Worm (Caenorhabditis elegans) whole organism, L4 larva: ENCODE results near the gene nucl-1.

Source experiments
- F10B5.3 ChIP-seq: sonication (generic microtip); optimal IDR thresholded peaks from 2 replicates; lab custom pipeline; 2016; ENCODE audit warnings: mild to moderate bottlenecking, missing genetic modification characterization, missing compliant biosample characterization
- F37D6.2 ChIP-seq: sonication (generic microtip); optimal IDR thresholded peaks from 2 replicates; lab custom pipeline; 2016; ENCODE audit warnings: mild to moderate bottlenecking, missing genetic modification characterization, missing compliant biosample characterization
- F49E8.2 ChIP-seq: sonication (generic microtip); optimal IDR thresholded peaks from 2 replicates; lab custom pipeline; 2016; ENCODE audit warnings: missing compliant biosample characterization, mild to moderate bottlenecking, missing genetic modification characterization, borderline replicate concordance
- T26A8.4 ChIP-seq: fragments of 200-800 bp; sonication (Bioruptor generic); IDR thresholded peaks from 2 replicates; pipeline ENCODE4 v1.3.6; 2022; ENCODE audit warnings: missing genetic modification characterization, missing compliant biosample characterization
- Y5F2A.4 ChIP-seq: fragments of 200-800 bp; sonication (Bioruptor generic); optimal IDR thresholded peaks from 2 replicates; lab custom pipeline; 2018; ENCODE audit warnings: mild to moderate bottlenecking, missing genetic modification characterization, missing compliant biosample characterization
- ZK337.2 ChIP-seq: fragments of 200-800 bp; sonication (Bioruptor generic); IDR thresholded peaks from 2 replicates; pipeline ENCODE4 v1.3.6; 2022; ENCODE audit warnings: missing genetic modification reagents, missing genetic modification characterization, missing compliant biosample characterization
- aha-1 ChIP-seq: fragments of 150-350 bp; peaks from one replicate; lab custom pipeline; 2014; ENCODE audit warnings: missing biosample characterization, missing genetic modification characterization
- ama-1 ChIP-seq: fragments of 150-350 bp; optimal IDR thresholded peaks from 2 replicates; lab custom pipeline; 2014; ENCODE audit warnings: inconsistent platforms, mixed read lengths
- ceh-20 ChIP-seq: fragments of 200-800 bp; sonication (Bioruptor generic); IDR thresholded peaks from 2 replicates; pipeline ENCODE4 v1.3.6; 2022; ENCODE audit warnings: missing genetic modification reagents, missing genetic modification characterization, missing compliant biosample characterization
- ceh-62 ChIP-seq: sonication (generic microtip); optimal IDR thresholded peaks from 2 replicates; lab custom pipeline; 2017; ENCODE audit warnings: missing biosample characterization, missing genetic modification characterization
- daf-19 ChIP-seq: fragments of 200-800 bp; sonication (Bioruptor generic); conservative IDR thresholded peaks from 2 replicates; pipeline ENCODE4 v1.3.6; 2022; ENCODE audit warnings: missing genetic modification characterization, missing compliant biosample characterization
- daf-8 ChIP-seq: fragments of 200-800 bp; sonication (Bioruptor generic); IDR thresholded peaks from 2 replicates; pipeline ENCODE4 v1.3.6; 2022; ENCODE audit warnings: missing genetic modification characterization, missing compliant biosample characterization
- dmd-6 ChIP-seq: fragments of 200-800 bp; sonication (Bioruptor generic); IDR thresholded peaks from 2 replicates; pipeline ENCODE4 v1.3.6; 2022; ENCODE audit warnings: missing genetic modification reagents, missing genetic modification characterization, missing compliant biosample characterization
- dmd-8 ChIP-seq: fragments of 200-800 bp; sonication (Bioruptor generic); IDR thresholded peaks from 2 replicates; pipeline ENCODE4 v1.3.6; 2022; ENCODE audit warnings: missing genetic modification characterization, missing compliant biosample characterization
- dve-1 ChIP-seq: sonication (generic microtip); optimal IDR thresholded peaks from 2 replicates; lab custom pipeline; 2017; ENCODE audit warnings: antibody characterized with exemption, mild to moderate bottlenecking, missing genetic modification characterization, missing compliant biosample characterization; ENCODE audit not compliant: insufficient read depth
- egl-27 ChIP-seq: sonication (generic microtip); optimal IDR thresholded peaks from 3 replicates; lab custom pipeline; 2017; ENCODE audit warnings: missing biosample characterization, missing genetic modification reagents, missing genetic modification characterization
- egl-43 ChIP-seq: fragments of 200-800 bp; sonication (Bioruptor generic); IDR thresholded peaks from 2 replicates; pipeline ENCODE4 v1.3.6; 2022; ENCODE audit warnings: missing genetic modification reagents, missing genetic modification characterization, missing compliant biosample characterization
- fkh-10 ChIP-seq: fragments of 150-350 bp; optimal IDR thresholded peaks from 2 replicates; lab custom pipeline; 2014; ENCODE audit warnings: missing biosample characterization, missing genetic modification reagents, missing genetic modification characterization
- fos-1 ChIP-seq: fragments of 150-350 bp; optimal IDR thresholded peaks from 2 replicates; lab custom pipeline; 2014; ENCODE audit warnings: missing biosample characterization, missing genetic modification characterization
- lim-7 ChIP-seq: fragments of 200-800 bp; sonication (Bioruptor generic); IDR thresholded peaks from 2 replicates; pipeline ENCODE4 v1.3.6; 2022; ENCODE audit warnings: missing genetic modification characterization, missing compliant biosample characterization
- lin-13 ChIP-seq: fragments of 150-350 bp; optimal IDR thresholded peaks from 2 replicates; lab custom pipeline; 2014; ENCODE audit warnings: missing biosample characterization, missing genetic modification reagents, missing genetic modification characterization
- lin-15B ChIP-seq: fragments of 150-350 bp; sonication (generic microtip); optimal IDR thresholded peaks from 3 replicates; lab custom pipeline; 2014; ENCODE audit warnings: missing biosample characterization, missing genetic modification characterization
- lin-29 ChIP-seq: fragments of 200-800 bp; sonication (Bioruptor generic); IDR thresholded peaks from 2 replicates; pipeline ENCODE4 v1.3.6; 2022; ENCODE audit warnings: missing genetic modification reagents, missing genetic modification characterization, missing compliant biosample characterization
- lir-3 ChIP-seq: sonication (generic microtip); optimal IDR thresholded peaks from 2 replicates; lab custom pipeline; 2016; ENCODE audit warnings: mild to moderate bottlenecking, missing genetic modification characterization, missing compliant biosample characterization
- lsy-2 ChIP-seq, 2 experiments: fragments of 150-350 bp in 1 of 2; sonication (generic microtip) in 1 of 2; optimal IDR thresholded peaks; 2 replicates each; lab custom pipeline; 2014 to 2017; ENCODE audit warnings: missing biosample characterization in 2 of 2, missing genetic modification characterization in 2 of 2
- madf-5 ChIP-seq, 2 experiments: fragments of 200-800 bp; sonication (Bioruptor generic); IDR thresholded peaks; 2 replicates each; pipeline ENCODE4 v1.3.6; 2022; ENCODE audit warnings: missing compliant biosample characterization in 2 of 2, missing genetic modification characterization in 2 of 2
- mdt-29 ChIP-seq: fragments of 200-800 bp; sonication (Bioruptor generic); IDR thresholded peaks from 2 replicates; pipeline ENCODE4 v1.3.6; 2022; ENCODE audit warnings: missing genetic modification reagents, missing genetic modification characterization, missing compliant biosample characterization
- mep-1 ChIP-seq: fragments of 150-350 bp; sonication (generic microtip); optimal IDR thresholded peaks from 3 replicates; lab custom pipeline; 2014; ENCODE audit warnings: missing biosample characterization, missing genetic modification characterization
- mxl-3 ChIP-seq: fragments of 200-800 bp; sonication (Bioruptor generic); optimal IDR thresholded peaks from 2 replicates; lab custom pipeline; 2018; ENCODE audit warnings: mild to moderate bottlenecking, missing genetic modification characterization, missing compliant biosample characterization
- nhr-102 ChIP-seq: sonication (generic microtip); optimal IDR thresholded peaks from 2 replicates; lab custom pipeline; 2016; ENCODE audit warnings: mild to moderate bottlenecking, missing genetic modification characterization, moderate library complexity, missing compliant biosample characterization
- nhr-28 ChIP-seq: fragments of 150-350 bp; optimal IDR thresholded peaks from 2 replicates; lab custom pipeline; 2014; ENCODE audit warnings: missing biosample characterization, missing genetic modification characterization
- nhr-41 ChIP-seq: fragments of 200-800 bp; sonication (Bioruptor generic); IDR thresholded peaks from 2 replicates; pipeline ENCODE4 v1.3.6; 2022; ENCODE audit warnings: missing genetic modification reagents, missing genetic modification characterization, missing compliant biosample characterization
- nhr-48 ChIP-seq: sonication (generic microtip); optimal IDR thresholded peaks from 2 replicates; lab custom pipeline; 2016; ENCODE audit warnings: mild to moderate bottlenecking, missing genetic modification characterization, missing compliant biosample characterization
- nhr-76 ChIP-seq: fragments of 150-350 bp; optimal IDR thresholded peaks from 2 replicates; lab custom pipeline; 2014; ENCODE audit warnings: missing biosample characterization, missing genetic modification characterization
- php-3 ChIP-seq: fragments of 200-800 bp; sonication (Bioruptor generic); IDR thresholded peaks from 2 replicates; pipeline ENCODE4 v1.3.6; 2022; ENCODE audit warnings: missing genetic modification reagents, missing genetic modification characterization, missing compliant biosample characterization
- set-16 ChIP-seq: fragments of 200-800 bp; sonication (Bioruptor generic); IDR thresholded peaks from 2 replicates; pipeline ENCODE4 v1.3.6; 2022; ENCODE audit warnings: missing genetic modification reagents, missing genetic modification characterization, missing compliant biosample characterization
- zip-11 ChIP-seq: fragments of 200-800 bp; sonication (Bioruptor generic); IDR thresholded peaks from 2 replicates; pipeline ENCODE4 v1.3.6; 2022; ENCODE audit warnings: missing genetic modification characterization, missing compliant biosample characterization
- ztf-7 ChIP-seq: fragments of 150-350 bp; optimal IDR thresholded peaks from 2 replicates; lab custom pipeline; 2014; ENCODE audit warnings: missing biosample characterization, missing genetic modification characterization

nucl-1 gene

ce11 chrIV:8325667-8326066, 36.3 kb upstream of the nucl-1 start, which contains the start of gene F35H10.3:
TSS of gene F35H10.3 (plus strand) at chrIV:8325967.
- TF ChIP-seq daf-19 (GFP tag; lab: Robert Waterston, UW) (no peak), lin-29 (GFP tag; lab: Robert Waterston, UW) (no peak), nhr-41 (GFP tag; lab: Robert Waterston, UW) (no peak), mdt-29 (GFP tag; lab: Robert Waterston, UW) (no peak), T26A8.4 (GFP tag; lab: Robert Waterston, UW) (no peak), daf-8 (no peak), mep-1 (tag; lab: Kevin White, UChicago) (no peak), Y5F2A.4 (GFP tag; lab: Kevin White, UChicago) (no peak)

ce11 chrIV:8318799-8319198, 29.5 kb upstream of the nucl-1 start:
- TF ChIP-seq F49E8.2 (tag; lab: Kevin White, UChicago) (no peak), set-16 (no peak), lin-29 (GFP tag; lab: Robert Waterston, UW) (no peak), lsy-2 (tag; optimal IDR thresholded peaks at IDR 0.05; lab: Kevin White, UChicago) (no peak), lin-15B (tag; lab: Kevin White, UChicago) (no peak), ceh-20 (no peak), ZK337.2 (GFP tag; lab: Robert Waterston, UW) (no peak), egl-27 (tag; lab: Kevin White, UChicago) (no peak), egl-43 (GFP tag; lab: Robert Waterston, UW) (no peak), ama-1 (lab: Kevin White, UChicago) (no peak), zip-11 (no peak), nhr-76 (no peak), ztf-7 (no peak), F37D6.2 (tag; lab: Kevin White, UChicago) (no peak), madf-5 (GFP tag; IDR thresholded peaks at IDR 0.05; lab: Robert Waterston, UW) (no peak), lim-7 (GFP tag; lab: Robert Waterston, UW) (no peak), mxl-3 (GFP tag; lab: Kevin White, UChicago) (no peak), lir-3 (tag; lab: Kevin White, UChicago) (no peak)
- TF ChIP-seq, all 104 proteins: peak for 0

- TF ChIP-seq dmd-8 (GFP tag; lab: Robert Waterston, UW) = no peak
- TF ChIP-seq php-3 (GFP tag; lab: Robert Waterston, UW) = peak; percentile 59; the same call in 1 of the 2 replicates
- no peak for TF ChIP-seq nhr-102 (tag; lab: Kevin White, UChicago)
- no peak for TF ChIP-seq madf-5 (GFP tag; IDR thresholded peaks at IDR 0.05; lab: Robert Waterston, UW)
- TF ChIP-seq nhr-48 = no peak
These were observed 28.5 kb upstream of the nucl-1 start for ce11 chrIV:8317800-8318199.

ce11 chrIV:8312846-8313245, 23.5 kb upstream of the nucl-1 start, which contains the start of gene F35H10.10:
TSS of gene F35H10.10 (minus strand) at chrIV:8312946.
- TF ChIP-seq nhr-28 (tag; lab: Kevin White, UChicago) = no peak
- no peak for TF ChIP-seq F10B5.3 (tag; lab: Kevin White, UChicago)
- TF ChIP-seq fos-1 = no peak
- no peak for TF ChIP-seq fkh-10
- no peak for TF ChIP-seq ceh-62 (tag; lab: Kevin White, UChicago)
- TF ChIP-seq dve-1 = no peak
- no peak for TF ChIP-seq madf-5 (GFP tag; IDR thresholded peaks at IDR 0.05; lab: Robert Waterston, UW)
- no peak for TF ChIP-seq dmd-6

- TF ChIP-seq aha-1 (tag; lab: Kevin White, UChicago) = peak; percentile 79
- no peak for TF ChIP-seq lin-13
These were observed 22.8 kb upstream of the nucl-1 start for ce11 chrIV:8312105-8312504.
